Fruit fly (Drosophila melanogaster) whole organism, embryonic: Measurements from ENCODE around the gene CG15019.
A peak's percentile ranks its signal among the peaks of the same experiment; 100 is the strongest.

Source experiments
- CG10321 ChIP-seq: fragments of 200-800 bp; sonication (Bioruptor generic); IDR thresholded peaks from 2 replicates; pipeline ENCODE4 v1.3.6; 2022; ENCODE audit warnings: missing biosample characterization, missing genetic modification characterization
- CG10979 ChIP-seq: fragments of 200-800 bp; sonication (Bioruptor generic); optimal IDR thresholded peaks from 2 replicates; lab custom pipeline; 2018; ENCODE audit warnings: missing biosample characterization, mild to moderate bottlenecking, missing genetic modification characterization, moderate library complexity
- CG11456 ChIP-seq: fragments of 200-800 bp; sonication (Bioruptor generic); IDR thresholded peaks from 3 replicates; pipeline ENCODE4 v1.3.6; 2022; ENCODE audit warnings: missing biosample characterization, missing genetic modification characterization
- CG11695 ChIP-seq: fragments of 200-800 bp; sonication (Bioruptor generic); IDR thresholded peaks from 3 replicates; pipeline ENCODE4 v1.3.6; 2022; ENCODE audit warnings: missing biosample characterization, missing genetic modification characterization
- CG1233 ChIP-seq: fragments of 200-800 bp; sonication (Bioruptor generic); optimal IDR thresholded peaks from 4 replicates; lab custom pipeline; 2018; ENCODE audit warnings: missing biosample characterization, mild to moderate bottlenecking, missing genetic modification characterization
- CG13775 ChIP-seq: fragments of 200-800 bp; sonication (Bioruptor generic); optimal IDR thresholded peaks from 3 replicates; lab custom pipeline; 2017; ENCODE audit warnings: missing biosample characterization, mild to moderate bottlenecking, missing genetic modification characterization
- CG14014 ChIP-seq: fragments of 200-800 bp; sonication (Bioruptor generic); IDR thresholded peaks from 2 replicates; pipeline ENCODE4 v1.3.6; 2022; ENCODE audit warnings: missing biosample characterization, missing genetic modification characterization
- CG14667 ChIP-seq: fragments of 200-800 bp; sonication (Bioruptor generic); IDR thresholded peaks from 2 replicates; pipeline ENCODE4 v1.3.6; 2022; ENCODE audit warnings: missing biosample characterization, missing genetic modification characterization
- CG15011 ChIP-seq: fragments of 200-800 bp; sonication (Bioruptor generic); optimal IDR thresholded peaks from 3 replicates; lab custom pipeline; 2018; ENCODE audit warnings: missing biosample characterization, mild to moderate bottlenecking, missing genetic modification characterization
- CG15479 ChIP-seq: fragments of 200-800 bp; sonication (Bioruptor generic); optimal IDR thresholded peaks from 3 replicates; lab custom pipeline; 2019; ENCODE audit warnings: missing biosample characterization, mild to moderate bottlenecking, missing genetic modification characterization, moderate library complexity
- CG17385 ChIP-seq: fragments of 200-800 bp; sonication (Bioruptor generic); optimal IDR thresholded peaks from 3 replicates; lab custom pipeline; 2018; ENCODE audit warnings: missing biosample characterization, mild to moderate bottlenecking, missing genetic modification characterization
- CG2129 ChIP-seq: fragments of 200-800 bp; sonication (Bioruptor generic); IDR thresholded peaks from 2 replicates; pipeline ENCODE4 v1.3.6; 2022; ENCODE audit warnings: missing biosample characterization, missing genetic modification characterization; ENCODE audit not compliant: partially characterized antibody
- CG2202 ChIP-seq: fragments of 200-800 bp; sonication (Bioruptor generic); optimal IDR thresholded peaks from 2 replicates; lab custom pipeline; 2018; ENCODE audit warnings: missing biosample characterization, mild to moderate bottlenecking, missing genetic modification characterization
- CG2712 ChIP-seq: fragments of 200-800 bp; optimal IDR thresholded peaks from 3 replicates; lab custom pipeline; 2019; ENCODE audit warnings: missing biosample characterization, mild to moderate bottlenecking, missing genetic modification characterization, moderate library complexity
- CG34376 ChIP-seq: fragments of 200-800 bp; sonication (Bioruptor generic); optimal IDR thresholded peaks from 2 replicates; lab custom pipeline; 2018; ENCODE audit warnings: missing biosample characterization, mild to moderate bottlenecking, missing genetic modification characterization
- CG4820 ChIP-seq: fragments of 200-800 bp; sonication (Bioruptor generic); optimal IDR thresholded peaks from 3 replicates; lab custom pipeline; 2016; ENCODE audit warnings: missing biosample characterization, missing genetic modification characterization
- CG6654 ChIP-seq: fragments of 200-800 bp; sonication (Bioruptor generic); optimal IDR thresholded peaks from 2 replicates; lab custom pipeline; 2017; ENCODE audit warnings: missing biosample characterization, mild to moderate bottlenecking, missing genetic modification characterization
- CG7928 ChIP-seq: fragments of 200-800 bp; sonication (Bioruptor generic); optimal IDR thresholded peaks from 2 replicates; lab custom pipeline; 2017; ENCODE audit warnings: missing biosample characterization, mild to moderate bottlenecking, missing genetic modification characterization
- CG8290 ChIP-seq, 3 experiments: fragments of 200-800 bp; sonication (Bioruptor generic); optimal IDR thresholded peaks; 2 replicates each; lab custom pipeline; 2016 to 2019; ENCODE audit warnings: missing biosample characterization in 3 of 3, missing genetic modification characterization in 3 of 3, mild to moderate bottlenecking in 2 of 3, moderate library complexity in 1 of 3
- CG9932 ChIP-seq: fragments of 200-800 bp; sonication (Bioruptor generic); IDR thresholded peaks from 2 replicates; pipeline ENCODE4 v1.3.6; 2022; ENCODE audit warnings: missing biosample characterization, missing genetic modification characterization
- Dbx ChIP-seq: fragments of 200-800 bp; sonication (Bioruptor generic); IDR thresholded peaks from 3 replicates; pipeline ENCODE4 v1.3.6; 2022; ENCODE audit warnings: missing biosample characterization, missing genetic modification characterization
- Doc2 ChIP-seq: fragments of 200-800 bp; sonication (Bioruptor generic); IDR thresholded peaks from 2 replicates; pipeline ENCODE4 v1.3.6; 2022; ENCODE audit warnings: missing biosample characterization, missing genetic modification characterization
- Dp ChIP-seq: fragments of 200-800 bp; sonication (Bioruptor generic); optimal IDR thresholded peaks from 2 replicates; lab custom pipeline; 2018; ENCODE audit warnings: missing biosample characterization, mild to moderate bottlenecking, missing genetic modification characterization, moderate library complexity
- Drgx ChIP-seq: fragments of 200-800 bp; sonication (Bioruptor generic); IDR thresholded peaks from 2 replicates; pipeline ENCODE4 v1.3.6; 2022; ENCODE audit warnings: missing biosample characterization, missing genetic modification characterization
- Gsc ChIP-seq: fragments of 200-800 bp; sonication (Bioruptor generic); IDR thresholded peaks from 2 replicates; pipeline ENCODE4 v1.3.6; 2022; ENCODE audit warnings: missing biosample characterization, missing genetic modification characterization
- Hmx ChIP-seq: fragments of 200-800 bp; sonication (Bioruptor generic); optimal IDR thresholded peaks from 2 replicates; lab custom pipeline; 2016; ENCODE audit warnings: missing biosample characterization, missing genetic modification characterization
- Lpt ChIP-seq: fragments of >200 bp; optimal IDR thresholded peaks from 2 replicates; lab custom pipeline; 2018; ENCODE audit warnings: missing biosample characterization, missing genetic modification characterization
- Myb ChIP-seq: fragments of 200-800 bp; sonication (Bioruptor generic); optimal IDR thresholded peaks from 2 replicates; lab custom pipeline; 2016; ENCODE audit warnings: missing biosample characterization, missing genetic modification characterization
- Nf-YB ChIP-seq: fragments of 200-800 bp; sonication (Bioruptor generic); optimal IDR thresholded peaks from 3 replicates; lab custom pipeline; 2019; ENCODE audit warnings: missing biosample characterization, mild to moderate bottlenecking, missing genetic modification characterization, moderate library complexity
- Poxn ChIP-seq: fragments of 200-800 bp; sonication (Bioruptor generic); IDR thresholded peaks from 2 replicates; pipeline ENCODE4 v1.3.6; 2022; ENCODE audit warnings: missing biosample characterization, missing genetic modification characterization
- cato ChIP-seq: fragments of 200-800 bp; sonication (Bioruptor generic); optimal IDR thresholded peaks from 2 replicates; lab custom pipeline; 2016; ENCODE audit warnings: missing biosample characterization, missing genetic modification characterization, borderline replicate concordance
- dan ChIP-seq: fragments of 200-800 bp; sonication (Bioruptor generic); IDR thresholded peaks from 2 replicates; pipeline ENCODE4 v1.3.6; 2022; ENCODE audit warnings: missing biosample characterization, missing genetic modification characterization
- danr ChIP-seq: fragments of 200-800 bp; sonication (Bioruptor generic); IDR thresholded peaks from 2 replicates; pipeline ENCODE4 v1.3.6; 2022; ENCODE audit warnings: missing biosample characterization, missing genetic modification characterization
- dimm ChIP-seq: fragments of 200-800 bp; sonication (Bioruptor generic); IDR thresholded peaks from 2 replicates; pipeline ENCODE4 v1.3.6; 2022; ENCODE audit warnings: missing biosample characterization, missing genetic modification characterization
- ewg ChIP-seq: fragments of 200-800 bp; sonication (Bioruptor generic); optimal IDR thresholded peaks from 3 replicates; lab custom pipeline; 2017; ENCODE audit warnings: mild to moderate bottlenecking, missing biosample characterization, missing genetic modification reagents, missing genetic modification characterization
- fd3F ChIP-seq: fragments of 200-800 bp; sonication (Bioruptor generic); optimal IDR thresholded peaks from 2 replicates; lab custom pipeline; 2018; ENCODE audit warnings: missing biosample characterization, mild to moderate bottlenecking, missing genetic modification characterization, moderate library complexity
- gce ChIP-seq: fragments of 200-800 bp; sonication (Bioruptor generic); IDR thresholded peaks from 3 replicates; pipeline ENCODE4 v1.3.6; 2022; ENCODE audit warnings: missing biosample characterization, missing genetic modification characterization
- gfzf ChIP-seq: fragments of 200-800 bp; sonication (Bioruptor generic); optimal IDR thresholded peaks from 2 replicates; lab custom pipeline; 2016; ENCODE audit warnings: missing biosample characterization, mild to moderate bottlenecking, missing genetic modification characterization, moderate library complexity
- gsb ChIP-seq: fragments of 200-800 bp; sonication (Bioruptor generic); IDR thresholded peaks from 2 replicates; pipeline ENCODE4 v1.3.6; 2022; ENCODE audit warnings: missing biosample characterization, missing genetic modification characterization
- gsb-n ChIP-seq: fragments of 200-800 bp; sonication (Bioruptor generic); optimal IDR thresholded peaks from 3 replicates; lab custom pipeline; 2018; ENCODE audit warnings: missing biosample characterization, mild to moderate bottlenecking, missing genetic modification characterization
- gt ChIP-seq: fragments of 200-800 bp; sonication (Bioruptor generic); IDR thresholded peaks from 2 replicates; pipeline ENCODE4 v1.3.6; 2022; ENCODE audit warnings: missing biosample characterization, missing genetic modification characterization
- hbn ChIP-seq: fragments of 200-800 bp; sonication (Bioruptor generic); IDR thresholded peaks from 2 replicates; pipeline ENCODE4 v1.3.6; 2022; ENCODE audit warnings: missing biosample characterization, missing genetic modification characterization; ENCODE audit not compliant: partially characterized antibody
- jumu ChIP-seq: fragments of 200-800 bp; sonication (Bioruptor generic); optimal IDR thresholded peaks from 3 replicates; lab custom pipeline; 2016; ENCODE audit warnings: missing biosample characterization, missing genetic modification characterization
- lbe ChIP-seq: fragments of 200-800 bp; sonication (Bioruptor generic); optimal IDR thresholded peaks from 2 replicates; lab custom pipeline; 2016; ENCODE audit warnings: missing biosample characterization, mild to moderate bottlenecking, missing genetic modification characterization
- salm ChIP-seq: fragments of 200-800 bp; sonication (Bioruptor generic); optimal IDR thresholded peaks from 2 replicates; lab custom pipeline; 2018; ENCODE audit warnings: missing biosample characterization, mild to moderate bottlenecking, missing genetic modification characterization
- sens ChIP-seq: fragments of 200-800 bp; sonication (Bioruptor generic); peaks from one replicate; lab custom pipeline; 2016; ENCODE audit warnings: missing biosample characterization, missing genetic modification characterization
- sna ChIP-seq: fragments of 200-800 bp; sonication (Bioruptor generic); IDR thresholded peaks from 2 replicates; pipeline ENCODE4 v1.3.6; 2022; ENCODE audit warnings: missing biosample characterization, missing genetic modification characterization; ENCODE audit not compliant: partially characterized antibody
- sqz ChIP-seq: fragments of 200-800 bp; sonication (Bioruptor generic); optimal IDR thresholded peaks from 3 replicates; lab custom pipeline; 2018; ENCODE audit warnings: missing biosample characterization, mild to moderate bottlenecking, missing genetic modification characterization
- tap ChIP-seq: fragments of 200-800 bp; optimal IDR thresholded peaks from 3 replicates; lab custom pipeline; 2019; ENCODE audit warnings: missing biosample characterization, mild to moderate bottlenecking, missing genetic modification characterization, moderate library complexity
- trem ChIP-seq: fragments of 200-800 bp; optimal IDR thresholded peaks from 3 replicates; lab custom pipeline; 2019; ENCODE audit warnings: missing biosample characterization, mild to moderate bottlenecking, missing genetic modification characterization, moderate library complexity
- zf30C ChIP-seq: fragments of 200-800 bp; sonication (Bioruptor generic); optimal IDR thresholded peaks from 3 replicates; lab custom pipeline; 2018; ENCODE audit warnings: missing biosample characterization, mild to moderate bottlenecking, missing genetic modification characterization
- zfh2 ChIP-seq: fragments of 200-800 bp; sonication (Bioruptor generic); optimal IDR thresholded peaks from 2 replicates; lab custom pipeline; 2016; ENCODE audit warnings: missing biosample characterization, missing genetic modification characterization

Gene CG15019

DNA sequence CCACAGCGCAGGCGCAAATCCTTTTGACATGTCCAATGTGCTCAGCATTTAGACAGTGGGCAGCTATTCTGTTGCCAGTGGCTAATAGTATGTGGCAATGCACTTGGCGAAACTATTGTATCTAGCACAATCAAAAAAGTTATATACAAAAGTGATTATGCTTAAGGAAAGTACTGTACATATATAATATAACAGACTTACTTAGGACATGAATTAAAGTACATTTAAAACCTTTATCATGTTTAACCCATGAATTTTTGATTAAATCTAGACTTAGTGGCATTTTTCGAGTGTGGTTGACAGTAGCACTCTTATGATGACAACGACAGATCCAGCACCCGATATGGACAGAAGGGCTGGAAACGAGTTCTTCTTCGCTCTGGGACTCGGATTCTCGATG lies 22.8 kb downstream of the CG15019 start (continued):
- TF ChIP-seq salm (tag; lab: Kevin White, UChicago) (no peak), ewg (GFP tag; lab: Kevin White, UChicago) (no peak), Poxn (no peak), CG34376 (GFP tag; lab: Kevin White, UChicago) (no peak), Myb (GFP tag; lab: Kevin White, UChicago) (no peak), dan (GFP tag; lab: Robert Waterston, UW) (no peak), CG8290 (GFP tag; optimal IDR thresholded peaks at IDR 0.05; lab: Kevin White, UChicago) (no peak), CG8290 (tag; optimal IDR thresholded peaks at IDR 0.05; lab: Kevin White, UChicago) (no peak), gsb (no peak), zfh2 (GFP tag; lab: Kevin White, UChicago) (no peak), Lpt (GFP tag; lab: Kevin White, UChicago) (no peak), gce (GFP tag; lab: Robert Waterston, UW) (no peak), Gsc (no peak), CG2712 (peak; percentile 29), gsb-n (tag; lab: Kevin White, UChicago) (no peak), CG9932 (GFP tag; lab: Robert Waterston, UW) (no peak), cato (GFP tag; lab: Kevin White, UChicago) (no peak), CG2202 (no peak), fd3F (GFP tag; lab: Kevin White, UChicago) (no peak), gfzf (no peak), Nf-YB (GFP tag; lab: Kevin White, UChicago) (no peak), CG7928 (GFP tag; lab: Kevin White, UChicago) (no peak), tap (no peak), trem (tag; lab: Kevin White, UChicago) (no peak), CG11695 (GFP tag; lab: Robert Waterston, UW) (no peak), hbn (no peak), sna (GFP tag; lab: Robert Waterston, UW) (no peak), CG14667 (GFP tag; lab: Robert Waterston, UW) (no peak), dimm (GFP tag; lab: Robert Waterston, UW) (no peak), danr (GFP tag; lab: Robert Waterston, UW) (no peak), Dbx (GFP tag; lab: Robert Waterston, UW) (no peak), sens (peak; percentile 56), CG4820 (GFP tag; lab: Kevin White, UChicago) (no peak), CG13775 (no peak), CG2129 (GFP tag; lab: Robert Waterston, UW) (no peak), Hmx (GFP tag; lab: Kevin White, UChicago) (no peak), zf30C (GFP tag; lab: Kevin White, UChicago) (no peak), Drgx (peak; percentile 7; the same call in 1 of the 2 replicates), lbe (GFP tag; lab: Kevin White, UChicago) (peak; percentile 21), CG10979 (tag; lab: Kevin White, UChicago) (peak; percentile 47), CG14014 (GFP tag; lab: Robert Waterston, UW) (no peak), Dp (no peak), CG11456 (GFP tag; lab: Robert Waterston, UW) (no peak), sqz (GFP tag; lab: Kevin White, UChicago) (no peak), CG15479 (GFP tag; lab: Kevin White, UChicago) (no peak), gt (GFP tag; lab: Robert Waterston, UW) (no peak), jumu (no peak), CG17385 (GFP tag; lab: Kevin White, UChicago) (no peak), CG1233 (GFP tag; lab: Kevin White, UChicago) (no peak), CG10321 (GFP tag; lab: Robert Waterston, UW) (no peak), Doc2 (GFP tag; lab: Robert Waterston, UW) (no peak), CG6654 (GFP tag; lab: Kevin White, UChicago) (no peak), CG15011 (GFP tag; lab: Kevin White, UChicago) (no peak)
